Worm (Caenorhabditis elegans): ENCODE measurements around the gene Y15E3A.3.

DNA sequence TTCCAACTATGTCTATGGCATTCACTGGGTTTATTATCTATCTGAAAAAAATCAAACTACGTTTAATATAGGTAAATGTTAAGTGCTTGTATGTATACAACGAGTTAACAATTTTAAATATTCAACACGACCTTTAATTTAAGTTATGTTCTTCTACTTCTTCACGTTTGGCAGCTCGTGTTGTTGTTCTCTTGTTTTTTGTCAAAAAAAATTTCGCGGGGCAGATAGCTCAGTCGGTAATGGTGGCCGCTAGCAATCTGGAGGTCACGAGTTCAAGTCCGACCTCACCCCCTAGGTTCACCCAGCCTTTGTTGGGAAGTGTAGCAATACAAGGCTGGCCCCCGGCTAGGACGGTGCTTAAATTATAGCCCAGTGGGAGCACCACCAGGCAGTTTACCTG is 27.3 kb upstream of the Y15E3A.3 start:
- no peak for TF ChIP-seq flh-1 (GFP tag; optimal IDR thresholded peaks at IDR 0.05)
- no peak for TF ChIP-seq blmp-1 (tag; optimal IDR thresholded peaks at IDR 0.05)
- no peak for TF ChIP-seq nhr-76 (tag; optimal IDR thresholded peaks at IDR 0.05)
- TF ChIP-seq pha-4 (tag; optimal IDR thresholded peaks at IDR 0.05) = no peak
- no peak for TF ChIP-seq tbx-8 (GFP tag; optimal IDR thresholded peaks at IDR 0.05)
- TF ChIP-seq unc-62 (GFP tag; optimal IDR thresholded peaks at IDR 0.05) = no peak
- no peak for TF ChIP-seq zip-8 (tag; optimal IDR thresholded peaks at IDR 0.05)
- TF ChIP-seq lsy-2 (tag; optimal IDR thresholded peaks at IDR 0.05) = no peak

All from whole organism, mixed stage, embryonic.